Worm (Caenorhabditis elegans) whole organism, young adult: Measurements from ENCODE around the gene C28D4.7.
A peak's percentile ranks its signal among the peaks of the same experiment; 100 is the strongest.

Experiments
- C17E4.6 ChIP-seq: fragments of 200-800 bp; sonication (Bioruptor generic); IDR thresholded peaks from 2 replicates; pipeline ENCODE4 v1.3.6; 2022; ENCODE audit warnings: missing genetic modification reagents, missing genetic modification characterization, missing compliant biosample characterization
- F22D6.2 ChIP-seq: sonication (generic microtip); optimal IDR thresholded peaks from 2 replicates; lab custom pipeline; 2016; ENCODE audit warnings: mild to moderate bottlenecking, missing genetic modification characterization, missing compliant biosample characterization
- F37B4.10 ChIP-seq: fragments of 200-800 bp; sonication (Bioruptor generic); IDR thresholded peaks from 2 replicates; pipeline ENCODE4 v1.3.6; 2022; ENCODE audit warnings: missing genetic modification characterization, missing compliant biosample characterization
- F49E8.2 ChIP-seq: sonication (generic microtip); optimal IDR thresholded peaks from 3 replicates; lab custom pipeline; 2017; ENCODE audit warnings: missing genetic modification characterization, mild to moderate bottlenecking, missing compliant biosample characterization, antibody characterized with exemption, moderate library complexity; ENCODE audit not compliant: insufficient read depth
- T26A5.8 ChIP-seq: sonication (generic microtip); optimal IDR thresholded peaks from 2 replicates; lab custom pipeline; 2016; ENCODE audit warnings: missing genetic modification characterization, missing compliant biosample characterization
- Y53F4B.3 ChIP-seq: fragments of 200-800 bp; sonication (Bioruptor generic); IDR thresholded peaks from 2 replicates; pipeline ENCODE4 v1.3.6; 2022; ENCODE audit warnings: missing genetic modification reagents, missing genetic modification characterization, missing compliant biosample characterization
- Y79H2A.3 ChIP-seq: fragments of 200-800 bp; sonication (Bioruptor generic); conservative IDR thresholded peaks from 2 replicates; pipeline ENCODE4 v1.3.6; 2022; ENCODE audit warnings: missing genetic modification reagents, missing genetic modification characterization, missing compliant biosample characterization
- Y95B8A.8 ChIP-seq: fragments of 200-800 bp; sonication (Bioruptor generic); IDR thresholded peaks from 2 replicates; pipeline ENCODE4 v1.3.6; 2022; ENCODE audit warnings: missing genetic modification reagents, missing genetic modification characterization, missing compliant biosample characterization
- ZK185.1 ChIP-seq: sonication (generic microtip); optimal IDR thresholded peaks from 2 replicates; lab custom pipeline; 2016; ENCODE audit warnings: mild to moderate bottlenecking, missing genetic modification characterization, missing compliant biosample characterization; ENCODE audit not compliant: poor library complexity, severe bottlenecking
- ama-1 ChIP-seq, 3 experiments: fragments of 150-350 bp in 1 of 3; sonication (generic microtip) in 2 of 3; optimal IDR thresholded peaks; 2 replicates each; lab custom pipeline; 2014 to 2018; ENCODE audit warnings: missing biosample characterization in 2 of 3, missing genetic modification characterization in 2 of 3, missing genetic modification reagents in 2 of 3
- aptf-2 ChIP-seq: fragments of 200-800 bp; sonication (Bioruptor generic); conservative IDR thresholded peaks from 2 replicates; pipeline ENCODE4 v1.3.6; 2022; ENCODE audit warnings: missing genetic modification reagents, missing genetic modification characterization, missing compliant biosample characterization
- attf-5 ChIP-seq: fragments of 200-800 bp; sonication (Bioruptor generic); optimal IDR thresholded peaks from 2 replicates; lab custom pipeline; 2018; ENCODE audit warnings: mild to moderate bottlenecking, missing genetic modification characterization, missing compliant biosample characterization
- bed-1 ChIP-seq: fragments of 200-800 bp; sonication (Bioruptor generic); IDR thresholded peaks from 2 replicates; pipeline ENCODE4 v1.3.6; 2022; ENCODE audit warnings: missing genetic modification reagents, missing genetic modification characterization, missing compliant biosample characterization
- cebp-1 ChIP-seq, 2 experiments: fragments of 200-800 bp in 1 of 2; sonication (Bioruptor generic) in 1 of 2; sonication (generic microtip) in 1 of 2; IDR thresholded peaks in 1 of 2; optimal IDR thresholded peaks in 1 of 2; 2 replicates each; pipeline versions ENCODE4 v1.3.6 to Lab custom; 2017 to 2022; ENCODE audit warnings: missing compliant biosample characterization in 2 of 2, missing genetic modification characterization in 2 of 2, mild to moderate bottlenecking in 1 of 2, missing genetic modification reagents in 1 of 2, moderate library complexity in 1 of 2
- chd-7 ChIP-seq: sonication (generic microtip); optimal IDR thresholded peaks from 2 replicates; lab custom pipeline; 2016; ENCODE audit warnings: mild to moderate bottlenecking, missing genetic modification characterization, moderate library complexity, missing compliant biosample characterization
- die-1 ChIP-seq: sonication (generic microtip); optimal IDR thresholded peaks from 2 replicates; lab custom pipeline; 2016; ENCODE audit warnings: missing genotype, mild to moderate bottlenecking, missing genetic modification characterization, missing compliant biosample characterization
- dox-1 ChIP-seq: fragments of 200-800 bp; sonication (Bioruptor generic); IDR thresholded peaks from 2 replicates; pipeline ENCODE4 v1.3.6; 2022; ENCODE audit warnings: missing genetic modification reagents, missing genetic modification characterization, missing compliant biosample characterization
- dpff-1 ChIP-seq: sonication (generic microtip); optimal IDR thresholded peaks from 2 replicates; lab custom pipeline; 2017; ENCODE audit warnings: mild to moderate bottlenecking, missing genetic modification characterization, missing compliant biosample characterization
- dpl-1 ChIP-seq: fragments of 150-350 bp; optimal IDR thresholded peaks from 2 replicates; lab custom pipeline; 2014; ENCODE audit warnings: missing biosample characterization, missing genetic modification reagents, missing genetic modification characterization
- efl-1 ChIP-seq: fragments of 150-350 bp; optimal IDR thresholded peaks from 2 replicates; lab custom pipeline; 2014; ENCODE audit warnings: missing biosample characterization, missing genetic modification reagents, missing genetic modification characterization
- egl-18 ChIP-seq: fragments of 200-800 bp; sonication (Bioruptor generic); IDR thresholded peaks from 2 replicates; pipeline ENCODE4 v1.3.6; 2022; ENCODE audit warnings: missing genetic modification reagents, missing genetic modification characterization, missing compliant biosample characterization
- gei-17 ChIP-seq: fragments of 200-800 bp; sonication (Bioruptor generic); optimal IDR thresholded peaks from 2 replicates; lab custom pipeline; 2018; ENCODE audit warnings: mild to moderate bottlenecking, missing genetic modification characterization, missing compliant biosample characterization
- hlh-26 ChIP-seq: fragments of 200-800 bp; sonication (Bioruptor generic); conservative IDR thresholded peaks from 2 replicates; pipeline ENCODE4 v1.3.6; 2022; ENCODE audit warnings: missing genetic modification reagents, missing genetic modification characterization, missing compliant biosample characterization
- hsf-1 ChIP-seq: fragments of 200-800 bp; sonication (Bioruptor generic); IDR thresholded peaks from 2 replicates; pipeline ENCODE4 v1.3.6; 2022; ENCODE audit warnings: missing genetic modification reagents, missing genetic modification characterization, missing compliant biosample characterization
- let-607 ChIP-seq, 2 experiments: fragments of 200-800 bp in 1 of 2; sonication (Bioruptor generic) in 1 of 2; sonication (generic microtip) in 1 of 2; optimal IDR thresholded peaks; 2 replicates each; lab custom pipeline; 2016 to 2018; ENCODE audit warnings: mild to moderate bottlenecking in 2 of 2, missing compliant biosample characterization in 2 of 2, missing genetic modification characterization in 2 of 2, moderate library complexity in 2 of 2, missing genotype in 1 of 2
- lin-26 ChIP-seq: fragments of 200-800 bp; sonication (Bioruptor generic); IDR thresholded peaks from 2 replicates; pipeline ENCODE4 v1.3.6; 2022; ENCODE audit warnings: missing genetic modification reagents, missing genetic modification characterization, missing compliant biosample characterization
- lin-35 ChIP-seq, 3 experiments: fragments of 150-350 bp in 2 of 3; sonication (generic microtip) in 1 of 3; optimal IDR thresholded peaks; 2 replicates each; lab custom pipeline; 2014 to 2018; ENCODE audit warnings: missing biosample characterization in 3 of 3, missing genetic modification characterization in 3 of 3, missing genetic modification reagents in 3 of 3
- madf-10 ChIP-seq: sonication (generic microtip); optimal IDR thresholded peaks from 2 replicates; lab custom pipeline; 2016; ENCODE audit warnings: mild to moderate bottlenecking, missing genetic modification characterization, missing compliant biosample characterization
- madf-3 ChIP-seq: fragments of 200-800 bp; sonication (Bioruptor generic); IDR thresholded peaks from 2 replicates; pipeline ENCODE4 v1.3.6; 2022; ENCODE audit warnings: missing genetic modification reagents, missing genetic modification characterization, missing compliant biosample characterization
- mcd-1 ChIP-seq: fragments of 200-800 bp; sonication (Bioruptor generic); IDR thresholded peaks from 2 replicates; pipeline ENCODE4 v1.3.6; 2022; ENCODE audit warnings: missing genetic modification reagents, missing genetic modification characterization, missing compliant biosample characterization
- mel-28 ChIP-seq: sonication (generic microtip); optimal IDR thresholded peaks from 2 replicates; lab custom pipeline; 2016; ENCODE audit warnings: borderline replicate concordance, mild to moderate bottlenecking, missing genetic modification characterization, missing compliant biosample characterization
- nfyb-1 ChIP-seq: fragments of 200-800 bp; sonication (Bioruptor generic); IDR thresholded peaks from 2 replicates; pipeline ENCODE4 v1.3.6; 2022; ENCODE audit warnings: missing genetic modification reagents, missing genetic modification characterization, missing compliant biosample characterization
- nhr-179 ChIP-seq: sonication (generic microtip); optimal IDR thresholded peaks from 2 replicates; lab custom pipeline; 2016; ENCODE audit warnings: mild to moderate bottlenecking, missing genetic modification characterization, missing compliant biosample characterization
- nhr-80 ChIP-seq: sonication (generic microtip); optimal IDR thresholded peaks from 2 replicates; lab custom pipeline; 2016; ENCODE audit warnings: missing genetic modification characterization, missing compliant biosample characterization
- rcor-1 ChIP-seq: fragments of 200-800 bp; sonication (Bioruptor generic); IDR thresholded peaks from 2 replicates; pipeline ENCODE4 v1.3.6; 2022; ENCODE audit warnings: missing genetic modification reagents, missing genetic modification characterization, missing compliant biosample characterization
- snpc-1.1 ChIP-seq: sonication (generic microtip); optimal IDR thresholded peaks from 2 replicates; lab custom pipeline; 2017; ENCODE audit warnings: missing genetic modification characterization, mild to moderate bottlenecking, missing compliant biosample characterization, antibody characterized with exemption, moderate library complexity, missing genotype, missing genetic modification reagents; ENCODE audit not compliant: insufficient read depth
- snpc-3.4 ChIP-seq: sonication (generic microtip); optimal IDR thresholded peaks from 2 replicates; lab custom pipeline; 2017; ENCODE audit warnings: missing genetic modification characterization, mild to moderate bottlenecking, missing compliant biosample characterization, antibody characterized with exemption, moderate library complexity, missing genotype, missing genetic modification reagents
- tlf-1 ChIP-seq: fragments of 200-800 bp; sonication (Bioruptor generic); optimal IDR thresholded peaks from 2 replicates; lab custom pipeline; 2018; ENCODE audit warnings: mild to moderate bottlenecking, missing genetic modification characterization, missing compliant biosample characterization
- unc-130 ChIP-seq: sonication (generic microtip); optimal IDR thresholded peaks from 2 replicates; lab custom pipeline; 2016; ENCODE audit warnings: missing genetic modification reagents, missing genetic modification characterization, missing compliant biosample characterization
- xnd-1 ChIP-seq: sonication (generic microtip); optimal IDR thresholded peaks from 2 replicates; lab custom pipeline; 2016; ENCODE audit warnings: missing genotype, missing genetic modification reagents, missing genetic modification characterization, missing compliant biosample characterization
- ztf-22 ChIP-seq: fragments of 200-800 bp; sonication (Bioruptor generic); optimal IDR thresholded peaks from 2 replicates; lab custom pipeline; 2018; ENCODE audit warnings: mild to moderate bottlenecking, missing genetic modification characterization, moderate library complexity, missing compliant biosample characterization
- ztf-28 ChIP-seq: fragments of 200-800 bp; sonication (Bioruptor generic); IDR thresholded peaks from 2 replicates; pipeline ENCODE4 v1.3.6; 2022; ENCODE audit warnings: missing genetic modification reagents, missing genetic modification characterization, missing compliant biosample characterization
- ztf-3 ChIP-seq: fragments of 200-800 bp; sonication (Bioruptor generic); optimal IDR thresholded peaks from 2 replicates; lab custom pipeline; 2018; ENCODE audit warnings: mild to moderate bottlenecking, missing genetic modification characterization, missing compliant biosample characterization

The C28D4.7 gene

DNA sequence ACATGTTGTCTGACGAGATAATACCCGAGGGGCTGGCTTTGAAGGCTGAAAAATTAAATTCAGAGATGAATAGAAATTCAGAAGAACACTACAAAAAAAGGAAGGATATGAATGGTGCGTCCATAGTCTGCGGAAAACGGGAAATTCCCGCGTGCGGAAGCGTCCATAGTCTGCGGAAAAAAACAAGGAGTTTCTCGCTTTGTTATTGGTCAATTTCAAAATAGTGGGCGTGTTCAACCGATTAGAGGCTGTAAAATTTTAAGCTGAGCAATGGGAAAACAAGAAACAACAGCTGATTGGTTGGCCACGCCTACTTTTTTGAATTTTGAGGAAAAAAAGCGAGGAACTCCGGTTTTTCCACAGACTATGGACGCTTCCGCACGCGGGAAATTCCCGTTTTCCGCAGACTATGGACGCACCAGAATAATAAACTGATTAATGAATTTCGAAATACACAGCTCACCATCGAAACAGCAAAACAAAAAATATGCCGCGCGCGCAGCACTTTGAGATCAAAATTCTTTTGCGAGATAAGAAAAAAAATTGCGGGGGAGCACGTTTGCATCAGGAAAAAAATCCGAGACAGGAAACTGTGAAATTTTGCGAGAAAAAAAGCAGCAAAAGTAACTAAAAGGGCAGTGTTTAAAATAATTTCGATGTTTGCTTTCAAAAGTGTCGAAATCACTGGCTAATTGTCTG lies 1.9 kb downstream of the C28D4.7 start, which contains the start of gene gln-6 (continued):
- 0 out of 2 replicates have a peak, but pooled peaks have one; percentile 38 for TF ChIP-seq ztf-28
- TF ChIP-seq aptf-2 (GFP tag; lab: Robert Waterston, UW), result peak; percentile 32; the same call in 1 of the 2 replicates
- TF ChIP-seq Y95B8A.8 (GFP tag; lab: Robert Waterston, UW), result peak; percentile 62; the same call in 1 of the 2 replicates
- peak; percentile 25; the same call in 1 of the 2 replicates for TF ChIP-seq nfyb-1
- TF ChIP-seq dox-1 (GFP tag; lab: Robert Waterston, UW), result peak; percentile 82
- peak in 1 of 3 experiments; percentile 44 for TF ChIP-seq lin-35 (GFP tag; optimal IDR thresholded peaks at IDR 0.05; lab: Kevin White, UChicago)
- TF ChIP-seq hsf-1 (GFP tag; lab: Robert Waterston, UW), result peak; percentile 61; the same call in 1 of the 2 replicates
- TF ChIP-seq snpc-3.4, result peak; percentile 51
- TF ChIP-seq madf-3 (GFP tag; lab: Robert Waterston, UW), result peak; percentile 86
- peak; percentile 94 for TF ChIP-seq efl-1 (GFP tag; lab: Kevin White, UChicago)
- TF ChIP-seq snpc-1.1 (tag; lab: Kevin White, UChicago), result peak; percentile 17

DNA sequence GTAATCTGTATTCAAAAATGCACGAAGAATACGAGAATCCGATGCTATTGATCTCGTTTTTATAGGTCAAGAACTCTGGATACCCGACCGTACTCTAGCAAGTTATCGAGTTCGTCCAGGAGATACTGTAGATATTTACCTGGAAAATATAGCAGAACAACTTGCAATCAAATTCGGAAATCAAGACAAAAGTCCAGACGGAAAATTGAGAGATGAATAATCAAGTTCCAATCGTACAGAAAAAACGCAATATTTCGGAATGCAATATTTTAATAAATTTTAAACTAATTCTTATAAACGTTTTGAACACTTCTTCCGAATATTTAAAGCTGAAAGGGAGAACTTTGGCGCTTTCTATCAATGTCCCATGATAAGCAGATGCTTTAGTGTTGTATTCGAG lies 3.9 kb downstream of the C28D4.7 start:
- TF ChIP-seq tlf-1 (GFP tag; lab: Kevin White, UChicago), result peak; percentile 59
- peak; percentile 43 for TF ChIP-seq xnd-1 (tag; lab: Kevin White, UChicago)
- TF ChIP-seq lin-35 (GFP tag; optimal IDR thresholded peaks at IDR 0.05; lab: Kevin White, UChicago), result no peak
- no peak for TF ChIP-seq dpff-1 (tag; lab: Kevin White, UChicago)
- TF ChIP-seq gei-17, result no peak
- no peak for TF ChIP-seq let-607 (tag; optimal IDR thresholded peaks at IDR 0.05; lab: Kevin White, UChicago)
- peak; percentile 70; the same call in 1 of the 2 replicates for TF ChIP-seq C17E4.6 (GFP tag; lab: Robert Waterston, UW)
- no peak for TF ChIP-seq dpl-1 (GFP tag; lab: Kevin White, UChicago)
- no peak for TF ChIP-seq Y53F4B.3
- no peak for TF ChIP-seq ztf-22 (GFP tag; lab: Kevin White, UChicago)
- TF ChIP-seq F37B4.10, result no peak
- no peak for TF ChIP-seq ZK185.1
- TF ChIP-seq ama-1 (optimal IDR thresholded peaks at IDR 0.05; lab: Kevin White, UChicago), result no peak
- TF ChIP-seq ama-1 (GFP tag; optimal IDR thresholded peaks at IDR 0.05; lab: Kevin White, UChicago), result peak in 1 of 2 experiments; percentile 22
- no peak for TF ChIP-seq hlh-26
- no peak for TF ChIP-seq dox-1 (GFP tag; lab: Robert Waterston, UW)
- TF ChIP-seq rcor-1 (GFP tag; lab: Robert Waterston, UW), result peak; percentile 51
- no peak for TF ChIP-seq egl-18 (GFP tag; lab: Robert Waterston, UW)
- TF ChIP-seq attf-5 (GFP tag; lab: Kevin White, UChicago), result no peak
- TF ChIP-seq lin-26 (GFP tag; lab: Robert Waterston, UW), result no peak; the same call in 1 of the 2 replicates
- no peak for TF ChIP-seq madf-10 (tag; lab: Kevin White, UChicago)
- TF ChIP-seq T26A5.8 (tag; lab: Kevin White, UChicago), result no peak
- TF ChIP-seq Y79H2A.3, result 0 out of 2 replicates have a peak, but pooled peaks have one; percentile 49
- TF ChIP-seq chd-7 (tag; lab: Kevin White, UChicago), result no peak
- TF ChIP-seq ztf-28, result no peak
- TF ChIP-seq nhr-80, result no peak
- no peak for TF ChIP-seq die-1
- TF ChIP-seq bed-1 (GFP tag; lab: Robert Waterston, UW), result no peak
- TF ChIP-seq mel-28, result no peak
- TF ChIP-seq nfyb-1, result peak; percentile 67; the same call in 1 of the 2 replicates
- TF ChIP-seq ztf-3 (GFP tag; lab: Kevin White, UChicago), result no peak
- TF ChIP-seq mcd-1 (GFP tag; lab: Robert Waterston, UW), result no peak
- TF ChIP-seq F22D6.2 (tag; lab: Kevin White, UChicago), result no peak
- TF ChIP-seq nhr-179 (tag; lab: Kevin White, UChicago), result no peak
- TF ChIP-seq F49E8.2 (tag; lab: Kevin White, UChicago), result peak; percentile 59
- no peak for TF ChIP-seq cebp-1 (GFP tag; IDR thresholded peaks at IDR 0.05; lab: Robert Waterston, UW)
- peak; percentile 42 for TF ChIP-seq cebp-1 (tag; optimal IDR thresholded peaks at IDR 0.05; lab: Kevin White, UChicago)
- peak; percentile 40 for TF ChIP-seq unc-130
